Fruit fly (Drosophila melanogaster) whole organism, embryonic: Measurements from ENCODE around the gene rgn.

Experiments
- CG13287 ChIP-seq: fragments of 200-800 bp; sonication (Bioruptor generic); IDR thresholded peaks from 2 replicates; pipeline ENCODE4 v1.3.6; 2022; ENCODE audit warnings: missing biosample characterization, missing genetic modification characterization; ENCODE audit not compliant: partially characterized antibody
- CG14441 ChIP-seq: fragments of 200-800 bp; sonication (Bioruptor generic); IDR thresholded peaks from 2 replicates; pipeline ENCODE4 v1.3.6; 2022; ENCODE audit warnings: missing biosample characterization, missing genetic modification characterization
- CG34224 ChIP-seq: fragments of 200-800 bp; sonication (Bioruptor generic); IDR thresholded peaks from 3 replicates; pipeline ENCODE4 v1.3.6; 2022; ENCODE audit warnings: missing biosample characterization, missing genetic modification characterization; ENCODE audit not compliant: partially characterized antibody
- CG8924 ChIP-seq: fragments of 200-800 bp; optimal IDR thresholded peaks from 3 replicates; lab custom pipeline; 2019; ENCODE audit warnings: missing biosample characterization, mild to moderate bottlenecking, missing genetic modification characterization, moderate library complexity
- Gsc ChIP-seq: fragments of 200-800 bp; sonication (Bioruptor generic); IDR thresholded peaks from 2 replicates; pipeline ENCODE4 v1.3.6; 2022; ENCODE audit warnings: missing biosample characterization, missing genetic modification characterization
- Mad ChIP-seq: fragments of 200-800 bp; sonication (Bioruptor generic); optimal IDR thresholded peaks from 2 replicates; lab custom pipeline; 2016; ENCODE audit warnings: missing biosample characterization, missing genetic modification characterization
- ase ChIP-seq: fragments of 200-800 bp; sonication (Bioruptor generic); IDR thresholded peaks from 3 replicates; pipeline ENCODE4 v1.3.6; 2022; ENCODE audit warnings: missing biosample characterization, missing genetic modification characterization
- knrl ChIP-seq: fragments of 200-800 bp; sonication (Bioruptor generic); IDR thresholded peaks from 3 replicates; pipeline ENCODE4 v1.3.6; 2022; ENCODE audit warnings: missing biosample characterization, missing genetic modification characterization; ENCODE audit not compliant: partially characterized antibody
- phol ChIP-seq: fragments of 200-800 bp; sonication (Bioruptor generic); optimal IDR thresholded peaks from 3 replicates; lab custom pipeline; 2018; ENCODE audit warnings: missing biosample characterization, mild to moderate bottlenecking, missing genetic modification characterization, moderate library complexity
- repo ChIP-seq: fragments of 200-800 bp; sonication (Bioruptor generic); optimal IDR thresholded peaks from 2 replicates; lab custom pipeline; 2016; ENCODE audit warnings: missing biosample characterization, missing genetic modification characterization
- zfh1 ChIP-seq: fragments of 200-800 bp; sonication (Bioruptor generic); IDR thresholded peaks from 3 replicates; pipeline ENCODE4 v1.3.6; 2022; ENCODE audit warnings: missing biosample characterization, missing genetic modification characterization

- no peak for TF ChIP-seq Gsc (GFP tag; lab: Robert Waterston, UW)
- no peak for TF ChIP-seq repo (GFP tag; lab: Kevin White, UChicago)
- no peak for TF ChIP-seq CG8924 (tag; lab: Kevin White, UChicago)
- TF ChIP-seq CG13287 (GFP tag; lab: Robert Waterston, UW) = no peak
- TF ChIP-seq zfh1 (GFP tag; lab: Robert Waterston, UW) = no peak
- TF ChIP-seq Mad (GFP tag; lab: Kevin White, UChicago) = no peak
- no peak for TF ChIP-seq phol
- TF ChIP-seq ase (GFP tag; lab: Robert Waterston, UW) = no peak
- TF ChIP-seq knrl (GFP tag; lab: Robert Waterston, UW) = no peak
- TF ChIP-seq CG14441 (GFP tag; lab: Robert Waterston, UW) = no peak
- TF ChIP-seq CG34224 = no peak
Observed at dm6 chr3L:21386917-21387316, 4.6 kb downstream of the rgn start.
